Fruit fly (Drosophila melanogaster): ENCODE measurements around the gene eag.
A peak's percentile ranks its signal among the peaks of the same experiment; 100 is the strongest.

eag gene

DNA sequence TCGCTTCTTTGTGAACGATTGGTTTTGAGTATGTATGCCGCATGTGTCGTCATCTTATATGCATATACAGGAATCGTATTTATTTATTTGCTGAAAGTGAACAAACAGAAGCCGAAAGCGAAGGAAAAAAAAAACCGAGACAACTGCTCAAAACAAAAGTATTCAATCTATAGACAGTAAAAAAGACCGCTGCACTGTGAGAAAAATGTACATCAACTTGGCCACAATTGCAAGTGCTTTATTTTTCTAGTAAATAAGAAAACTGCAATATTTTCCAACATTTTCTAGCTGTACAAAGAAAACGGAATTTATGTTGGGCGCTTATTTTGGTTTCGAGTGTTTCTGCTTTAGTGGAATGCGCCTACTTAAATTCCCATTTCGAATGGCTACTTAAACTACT, 71.6 kb downstream of the eag start (continued):
- TF ChIP-seq CG12942 (GFP tag; optimal IDR thresholded peaks at IDR 0.05) (no peak), CG10321 (GFP tag; IDR thresholded peaks at IDR 0.05) (no peak), Sox100B (GFP tag; optimal IDR thresholded peaks at IDR 0.05) (no peak), Hmx (GFP tag; optimal IDR thresholded peaks at IDR 0.05) (no peak), amos (GFP tag; IDR thresholded peaks at IDR 0.05; ENCODE audit: partially characterized antibody) (no peak), B-H1 (GFP tag; IDR thresholded peaks at IDR 0.05) (no peak), peb (GFP tag; IDR thresholded peaks at IDR 0.05) (no peak), Bgb (GFP tag; IDR thresholded peaks at IDR 0.05; ENCODE audit: partially characterized antibody) (no peak), CG12219 (GFP tag; optimal IDR thresholded peaks at IDR 0.05) (no peak), gsb-n (tag; optimal IDR thresholded peaks at IDR 0.05) (peak; percentile 8), gce (GFP tag; IDR thresholded peaks at IDR 0.05) (no peak), CG32532 (GFP tag; IDR thresholded peaks at IDR 0.05) (no peak), CG14667 (GFP tag; IDR thresholded peaks at IDR 0.05) (no peak), hth (optimal IDR thresholded peaks at IDR 0.05) (no peak), Mad (GFP tag; optimal IDR thresholded peaks at IDR 0.05) (no peak), Taf1 (GFP tag; IDR thresholded peaks at IDR 0.05) (no peak), CG12299 (tag; optimal IDR thresholded peaks at IDR 0.05) (no peak), CG10654 (GFP tag; optimal IDR thresholded peaks at IDR 0.05) (no peak), exex (tag; optimal IDR thresholded peaks at IDR 0.05) (no peak), dm (GFP tag; optimal IDR thresholded peaks at IDR 0.05) (no peak), CG14860 (GFP tag; IDR thresholded peaks at IDR 0.05; ENCODE audit: partially characterized antibody) (no peak), ab (GFP tag; optimal IDR thresholded peaks at IDR 0.05) (no peak), insv (GFP tag; optimal IDR thresholded peaks at IDR 0.05) (peak in 1 of 2 experiments; percentile 29), CG6854 (GFP tag; optimal IDR thresholded peaks at IDR 0.05) (no peak), crc (GFP tag; optimal IDR thresholded peaks at IDR 0.05) (no peak), Usf (GFP tag; optimal IDR thresholded peaks at IDR 0.05) (no peak), ken (GFP tag; IDR thresholded peaks at IDR 0.05) (no peak), salm (tag; optimal IDR thresholded peaks at IDR 0.05) (no peak), CG4730 (GFP tag; IDR thresholded peaks at IDR 0.05) (no peak), CG17912 (GFP tag; optimal IDR thresholded peaks at IDR 0.05) (no peak), CG12155 (GFP tag; optimal IDR thresholded peaks at IDR 0.05) (no peak), lola (GFP tag; optimal IDR thresholded peaks at IDR 0.05) (no peak), CG12391 (tag; optimal IDR thresholded peaks at IDR 0.05) (peak; percentile 3), CG6689 (GFP tag; IDR thresholded peaks at IDR 0.05) (peak; percentile 29; the same call in 1 of the 2 replicates), phol (tag; optimal IDR thresholded peaks at IDR 0.05) (peak; percentile 28), CG4282 (GFP tag; optimal IDR thresholded peaks at IDR 0.05) (no peak), CG7357 (GFP tag; IDR thresholded peaks at IDR 0.05) (no peak), Rfx (GFP tag; IDR thresholded peaks at IDR 0.05) (peak; percentile 27; the same call in 1 of the 2 replicates), CG3838 (GFP tag; optimal IDR thresholded peaks at IDR 0.05) (no peak), CG15479 (GFP tag; optimal IDR thresholded peaks at IDR 0.05) (no peak), bab2 (GFP tag; optimal IDR thresholded peaks at IDR 0.05) (peak; percentile 38), CG5953 (GFP tag; IDR thresholded peaks at IDR 0.05) (no peak), vvl (GFP tag; IDR thresholded peaks at IDR 0.05) (no peak), sd (tag; optimal IDR thresholded peaks at IDR 0.05) (peak; percentile 42), tup (GFP tag; optimal IDR thresholded peaks at IDR 0.05) (no peak), CkIIα-i1 (GFP tag; IDR thresholded peaks at IDR 0.05) (no peak), MBD-R2 (GFP tag; IDR thresholded peaks at IDR 0.05) (no peak), CG18476 (GFP tag; optimal IDR thresholded peaks at IDR 0.05) (no peak), CG11398 (GFP tag; optimal IDR thresholded peaks at IDR 0.05) (no peak), corto (GFP tag; optimal IDR thresholded peaks at IDR 0.05) (no peak), CG15696 (tag; optimal IDR thresholded peaks at IDR 0.05) (no peak), kah (GFP tag; optimal IDR thresholded peaks at IDR 0.05) (no peak), CG4424 (GFP tag; optimal IDR thresholded peaks at IDR 0.05) (peak; percentile 34)
